Fruit fly (Drosophila melanogaster) S2 (cell line): ENCODE results near the gene oxt.

Experiments used
- CG8478 ChIP-seq: fragments of >200 bp; optimal IDR thresholded peaks from 2 replicates; lab custom pipeline; 2018
- CTCF ChIP-seq, 2 experiments: fragments of >200 bp; optimal IDR thresholded peaks; 2 replicates each; lab custom pipeline; 2018

DNA sequence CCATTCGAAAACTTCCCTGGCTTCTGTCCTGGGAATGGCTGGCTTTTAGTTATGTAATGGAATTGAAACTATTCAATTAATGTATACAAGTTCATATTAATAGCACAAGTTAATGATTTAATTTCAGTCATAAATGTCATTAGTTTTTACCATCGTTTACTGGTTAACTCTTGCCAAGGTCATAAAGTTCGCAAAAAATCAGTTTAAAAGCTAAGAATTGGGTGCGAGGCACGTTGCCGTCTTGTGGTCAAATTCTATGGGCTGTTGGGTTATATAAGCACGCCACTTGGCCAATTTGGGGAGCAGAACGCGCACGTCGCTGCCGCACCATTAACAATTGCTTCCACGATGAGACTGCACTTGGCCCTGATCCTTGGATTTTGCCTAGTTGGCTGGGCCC lies 13.8 kb upstream of the oxt start, which contains the start of gene yellow-g2:
- no peak for TF ChIP-seq CG8478
- TF ChIP-seq CTCF (optimal IDR thresholded peaks at IDR 0.05; lab: Kevin White, UChicago) = no peak
